Fruit fly (Drosophila melanogaster) whole organism: Measurements from ENCODE around the gene HDAC11.

Experiments used
- CG8478 ChIP-seq: fragments of >200 bp; optimal IDR thresholded peaks from 2 replicates; lab custom pipeline; 2018; ENCODE audit warnings: inconsistent platforms
- EcR ChIP-seq, 2 experiments: fragments of >200 bp; optimal IDR thresholded peaks; 2 replicates each; lab custom pipeline; 2017; ENCODE audit warnings: missing biosample characterization in 2 of 2, missing genetic modification characterization in 2 of 2, missing genetic modification reagents in 2 of 2
- psq ChIP-seq: fragments of >200 bp; optimal IDR thresholded peaks from 2 replicates; lab custom pipeline; 2017

DNA sequence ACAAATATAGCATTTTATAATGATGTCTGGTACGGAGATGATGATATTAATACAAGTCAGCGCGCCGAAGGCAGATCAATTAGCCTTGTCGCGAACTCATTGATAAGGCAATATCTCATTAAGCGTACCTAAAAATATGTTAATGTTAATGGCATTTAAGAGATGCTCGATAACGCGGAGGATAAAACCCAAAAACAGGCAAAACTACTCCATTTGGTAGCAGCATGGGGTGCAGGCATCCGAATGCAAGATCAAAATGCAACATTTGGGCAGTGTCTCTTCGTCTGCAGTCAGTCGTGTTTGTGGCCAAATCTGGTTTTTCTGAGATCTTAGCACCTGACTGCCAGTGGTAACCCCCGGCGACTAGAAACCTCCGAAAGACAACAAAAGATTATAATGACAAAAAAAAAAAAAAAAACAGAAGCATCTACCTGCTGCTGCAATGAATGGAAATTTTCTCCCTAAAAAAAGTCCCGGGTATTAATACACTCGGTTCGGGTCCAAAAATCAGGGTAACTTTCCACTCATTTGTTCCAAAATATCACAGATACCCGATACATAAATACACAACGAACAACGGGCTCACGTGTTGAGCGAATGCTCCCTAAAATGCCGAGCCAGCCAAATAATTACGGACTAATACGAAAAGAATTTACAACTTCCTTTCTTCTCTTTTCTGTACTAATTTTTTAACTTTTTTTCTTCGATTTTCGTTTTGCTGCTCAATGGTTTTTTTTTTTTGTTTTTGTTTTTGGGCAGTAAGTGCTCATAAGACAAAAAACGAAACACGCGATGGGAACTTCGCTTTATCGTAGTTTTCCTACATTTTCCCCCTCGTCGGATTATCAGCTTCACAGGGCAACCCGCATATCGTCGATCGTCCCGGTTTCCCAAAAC is 9.8 kb downstream of the HDAC11 start:
- TF ChIP-seq EcR (GFP tag; optimal IDR thresholded peaks at IDR 0.05; lab: Kevin White, UChicago), result no peak
- TF ChIP-seq psq (lab: Kevin White, UChicago), result no peak
- no peak for TF ChIP-seq CG8478 (lab: Kevin White, UChicago)
